Worm (Caenorhabditis elegans) whole organism, mixed stage, embryonic: Measurements from ENCODE around the gene F47G3.1.

Source experiments
- bed-3 ChIP-seq: fragments of 200-800 bp; sonication (Bioruptor generic); optimal IDR thresholded peaks from 3 replicates; lab custom pipeline; 2018; ENCODE audit warnings: mild to moderate bottlenecking, missing genetic modification characterization, moderate library complexity, missing compliant biosample characterization
- blmp-1 ChIP-seq: fragments of 150-350 bp; optimal IDR thresholded peaks from 2 replicates; lab custom pipeline; 2014; ENCODE audit warnings: missing biosample characterization, missing genetic modification characterization
- ceh-39 ChIP-seq: fragments of 150-350 bp; optimal IDR thresholded peaks from 2 replicates; lab custom pipeline; 2014; ENCODE audit warnings: missing biosample characterization, missing genetic modification characterization
- ceh-43 ChIP-seq: fragments of 200-800 bp; sonication (Bioruptor generic); optimal IDR thresholded peaks from 2 replicates; lab custom pipeline; 2018; ENCODE audit warnings: mild to moderate bottlenecking, missing genetic modification characterization, moderate library complexity, missing compliant biosample characterization
- ceh-83 ChIP-seq: fragments of 200-800 bp; sonication (Bioruptor generic); optimal IDR thresholded peaks from 2 replicates; lab custom pipeline; 2018; ENCODE audit warnings: mild to moderate bottlenecking, missing genetic modification characterization, missing compliant biosample characterization
- ces-1 ChIP-seq: fragments of 150-350 bp; optimal IDR thresholded peaks from 2 replicates; lab custom pipeline; 2014; ENCODE audit warnings: missing biosample characterization, missing genetic modification reagents, missing genetic modification characterization
- cnd-1 ChIP-seq: fragments of 200-800 bp; sonication (Bioruptor generic); optimal IDR thresholded peaks from 2 replicates; lab custom pipeline; 2018; ENCODE audit warnings: mild to moderate bottlenecking, missing genetic modification characterization, missing compliant biosample characterization
- drap-1 ChIP-seq: fragments of 200-800 bp; sonication (Bioruptor generic); optimal IDR thresholded peaks from 3 replicates; lab custom pipeline; 2018; ENCODE audit warnings: mild to moderate bottlenecking, missing genetic modification characterization, missing compliant biosample characterization
- elt-1 ChIP-seq: sonication (generic microtip); optimal IDR thresholded peaks from 2 replicates; lab custom pipeline; 2017; ENCODE audit warnings: missing genetic modification characterization, mild to moderate bottlenecking, missing compliant biosample characterization, antibody characterized with exemption, moderate library complexity, borderline replicate concordance; ENCODE audit not compliant: insufficient read depth
- elt-3 ChIP-seq: fragments of 150-350 bp; optimal IDR thresholded peaks from 2 replicates; lab custom pipeline; 2014; ENCODE audit warnings: missing biosample characterization, missing genetic modification characterization
- flh-1 ChIP-seq: fragments of 200-800 bp; sonication (Bioruptor generic); optimal IDR thresholded peaks from 2 replicates; lab custom pipeline; 2018; ENCODE audit warnings: mild to moderate bottlenecking, missing genetic modification characterization, moderate library complexity, missing compliant biosample characterization
- ham-2 ChIP-seq: fragments of 200-800 bp; sonication (Bioruptor generic); optimal IDR thresholded peaks from 2 replicates; lab custom pipeline; 2018; ENCODE audit warnings: mild to moderate bottlenecking, missing genetic modification characterization, missing compliant biosample characterization
- hlh-1 ChIP-seq: fragments of 150-350 bp; optimal IDR thresholded peaks from 2 replicates; lab custom pipeline; 2014; ENCODE audit warnings: missing biosample characterization, missing genetic modification reagents, missing genetic modification characterization
- lin-13 ChIP-seq: fragments of 150-350 bp; optimal IDR thresholded peaks from 2 replicates; lab custom pipeline; 2014; ENCODE audit warnings: missing biosample characterization, missing genetic modification characterization
- lin-32 ChIP-seq: fragments of 200-800 bp; sonication (Bioruptor generic); optimal IDR thresholded peaks from 2 replicates; lab custom pipeline; 2018; ENCODE audit warnings: mild to moderate bottlenecking, missing genetic modification characterization, missing compliant biosample characterization
- lsy-2 ChIP-seq: fragments of 150-350 bp; optimal IDR thresholded peaks from 2 replicates; lab custom pipeline; 2014; ENCODE audit warnings: missing biosample characterization, missing genetic modification characterization
- mep-1 ChIP-seq: fragments of 150-350 bp; optimal IDR thresholded peaks from 2 replicates; lab custom pipeline; 2017; ENCODE audit warnings: missing biosample characterization, missing genetic modification reagents, missing genetic modification characterization, inconsistent platforms
- nhr-12 ChIP-seq: fragments of 150-350 bp; optimal IDR thresholded peaks from 2 replicates; lab custom pipeline; 2014; ENCODE audit warnings: missing biosample characterization, missing genetic modification characterization
- nhr-2 ChIP-seq: fragments of 150-350 bp; optimal IDR thresholded peaks from 2 replicates; lab custom pipeline; 2014; ENCODE audit warnings: missing biosample characterization, missing genetic modification characterization
- nhr-237 ChIP-seq: fragments of 150-350 bp; optimal IDR thresholded peaks from 2 replicates; lab custom pipeline; 2014; ENCODE audit warnings: missing biosample characterization, missing genetic modification characterization
- nhr-28 ChIP-seq: fragments of 150-350 bp; optimal IDR thresholded peaks from 2 replicates; lab custom pipeline; 2014; ENCODE audit warnings: missing biosample characterization, missing genetic modification characterization
- nhr-76 ChIP-seq: sonication (generic microtip); optimal IDR thresholded peaks from 2 replicates; lab custom pipeline; 2017; ENCODE audit warnings: missing biosample characterization, missing genetic modification characterization
- pha-4 ChIP-seq: fragments of 150-350 bp; optimal IDR thresholded peaks from 2 replicates; lab custom pipeline; 2018; ENCODE audit warnings: missing biosample characterization, missing genetic modification reagents, missing genetic modification characterization
- sem-2 ChIP-seq: fragments of 200-800 bp; sonication (Bioruptor generic); optimal IDR thresholded peaks from 2 replicates; lab custom pipeline; 2018; ENCODE audit warnings: mild to moderate bottlenecking, missing genetic modification characterization, missing compliant biosample characterization
- snpc-4 ChIP-seq: fragments of 150-350 bp; optimal IDR thresholded peaks from 2 replicates; lab custom pipeline; 2014; ENCODE audit warnings: missing biosample characterization, missing genetic modification characterization
- sptf-1 ChIP-seq: sonication (generic microtip); optimal IDR thresholded peaks from 2 replicates; lab custom pipeline; 2017; ENCODE audit warnings: mild to moderate bottlenecking, missing genetic modification characterization, moderate library complexity, missing compliant biosample characterization
- tbx-8 ChIP-seq: fragments of 200-800 bp; sonication (Bioruptor generic); optimal IDR thresholded peaks from 2 replicates; lab custom pipeline; 2018; ENCODE audit warnings: mild to moderate bottlenecking, missing genetic modification characterization, moderate library complexity, missing compliant biosample characterization
- unc-120 ChIP-seq: sonication (generic microtip); optimal IDR thresholded peaks from 2 replicates; lab custom pipeline; 2017; ENCODE audit warnings: missing genetic modification characterization, missing compliant biosample characterization; ENCODE audit not compliant: poor library complexity, severe bottlenecking
- unc-39 ChIP-seq: fragments of 150-350 bp; optimal IDR thresholded peaks from 2 replicates; lab custom pipeline; 2014; ENCODE audit warnings: missing biosample characterization, missing genetic modification characterization
- unc-62 ChIP-seq: fragments of 150-350 bp; optimal IDR thresholded peaks from 2 replicates; lab custom pipeline; 2014; ENCODE audit warnings: missing biosample characterization, missing genetic modification reagents, missing genetic modification characterization
- zip-8 ChIP-seq: fragments of 150-350 bp; optimal IDR thresholded peaks from 2 replicates; lab custom pipeline; 2014; ENCODE audit warnings: missing biosample characterization, missing genetic modification characterization
- ztf-11 ChIP-seq: fragments of 150-350 bp; optimal IDR thresholded peaks from 2 replicates; lab custom pipeline; 2014; ENCODE audit warnings: missing biosample characterization, missing genetic modification characterization

F47G3.1 gene

DNA sequence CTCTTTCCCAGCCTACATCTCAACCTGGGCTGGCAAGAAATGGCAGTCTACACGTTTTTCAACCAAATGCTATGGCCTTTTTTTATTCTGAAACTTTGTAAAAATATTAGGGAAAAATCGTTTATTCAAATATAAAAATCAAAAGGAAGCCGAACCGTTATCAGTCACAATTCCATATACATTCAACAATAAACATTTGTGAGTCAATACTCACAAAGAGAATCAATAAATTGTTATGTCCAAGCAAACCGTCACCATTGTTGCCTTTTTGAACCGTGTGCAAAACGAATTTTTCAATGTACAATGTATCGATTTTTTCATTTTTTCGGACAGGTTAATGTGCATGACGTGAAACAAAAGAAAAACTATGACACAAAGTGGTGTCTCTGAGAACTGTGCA lies 16.5 kb upstream of the F47G3.1 start:
- TF ChIP-seq mep-1 (no peak), drap-1 (GFP tag; lab: Kevin White, UChicago) (no peak), ztf-11 (no peak), cnd-1 (tag; lab: Kevin White, UChicago) (no peak), nhr-237 (tag; lab: Kevin White, UChicago) (no peak), unc-39 (tag; lab: Kevin White, UChicago) (no peak), lin-32 (GFP tag; lab: Kevin White, UChicago) (no peak), elt-1 (tag; lab: Kevin White, UChicago) (no peak), hlh-1 (tag; lab: Kevin White, UChicago) (no peak), elt-3 (tag; lab: Kevin White, UChicago) (no peak), nhr-76 (tag; lab: Kevin White, UChicago) (no peak), pha-4 (tag; lab: Kevin White, UChicago) (no peak)
- TF ChIP-seq, all 35 proteins: peak for 0

ce11 chrX:2370655-2371054 lies 14.9 kb upstream of the F47G3.1 start:
- TF ChIP-seq ceh-83 (GFP tag; lab: Kevin White, UChicago) (no peak), ham-2 (GFP tag; lab: Kevin White, UChicago) (no peak), nhr-12 (no peak), ces-1 (GFP tag; lab: Kevin White, UChicago) (no peak), snpc-4 (tag; lab: Kevin White, UChicago) (no peak), lin-13 (tag; lab: Kevin White, UChicago) (no peak), nhr-76 (tag; lab: Kevin White, UChicago) (no peak), zip-8 (no peak), ztf-11 (no peak), unc-39 (tag; lab: Kevin White, UChicago) (no peak), drap-1 (GFP tag; lab: Kevin White, UChicago) (no peak), sptf-1 (tag; lab: Kevin White, UChicago) (no peak), sem-2 (no peak), ceh-43 (GFP tag; lab: Kevin White, UChicago) (no peak), tbx-8 (no peak)
- TF ChIP-seq, all 35 proteins: peak for 0

DNA sequence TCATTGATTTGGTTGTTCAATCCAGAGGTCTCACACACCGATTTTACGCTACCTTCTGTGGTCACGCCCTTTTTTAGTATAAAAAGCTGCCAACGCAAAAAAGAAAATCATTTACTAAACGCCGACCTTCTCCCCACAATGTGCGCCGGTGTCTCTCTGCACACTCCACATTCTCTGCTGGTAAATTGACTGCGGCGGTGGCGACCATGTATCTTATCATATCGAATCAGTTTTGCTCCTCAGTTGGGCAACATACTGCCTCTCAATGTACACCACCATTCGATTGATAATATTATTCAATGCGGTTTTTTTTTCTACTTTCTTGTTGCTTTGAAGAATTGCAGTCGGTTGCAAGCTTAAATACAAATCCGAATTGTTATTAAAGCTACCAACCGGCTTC lies 13.4 kb upstream of the F47G3.1 start:
- TF ChIP-seq flh-1: no peak
- TF ChIP-seq lin-13 (tag; lab: Kevin White, UChicago): no peak
- no peak for TF ChIP-seq elt-3 (tag; lab: Kevin White, UChicago)
- no peak for TF ChIP-seq ces-1 (GFP tag; lab: Kevin White, UChicago)
- no peak for TF ChIP-seq ztf-11
- TF ChIP-seq ceh-39: no peak
- no peak for TF ChIP-seq ceh-83 (GFP tag; lab: Kevin White, UChicago)
- no peak for TF ChIP-seq nhr-76 (tag; lab: Kevin White, UChicago)
- TF ChIP-seq nhr-2 (tag; lab: Kevin White, UChicago): no peak
- no peak for TF ChIP-seq tbx-8
- no peak for TF ChIP-seq lsy-2 (tag; lab: Kevin White, UChicago)
- no peak for TF ChIP-seq blmp-1 (tag; lab: Kevin White, UChicago)

DNA sequence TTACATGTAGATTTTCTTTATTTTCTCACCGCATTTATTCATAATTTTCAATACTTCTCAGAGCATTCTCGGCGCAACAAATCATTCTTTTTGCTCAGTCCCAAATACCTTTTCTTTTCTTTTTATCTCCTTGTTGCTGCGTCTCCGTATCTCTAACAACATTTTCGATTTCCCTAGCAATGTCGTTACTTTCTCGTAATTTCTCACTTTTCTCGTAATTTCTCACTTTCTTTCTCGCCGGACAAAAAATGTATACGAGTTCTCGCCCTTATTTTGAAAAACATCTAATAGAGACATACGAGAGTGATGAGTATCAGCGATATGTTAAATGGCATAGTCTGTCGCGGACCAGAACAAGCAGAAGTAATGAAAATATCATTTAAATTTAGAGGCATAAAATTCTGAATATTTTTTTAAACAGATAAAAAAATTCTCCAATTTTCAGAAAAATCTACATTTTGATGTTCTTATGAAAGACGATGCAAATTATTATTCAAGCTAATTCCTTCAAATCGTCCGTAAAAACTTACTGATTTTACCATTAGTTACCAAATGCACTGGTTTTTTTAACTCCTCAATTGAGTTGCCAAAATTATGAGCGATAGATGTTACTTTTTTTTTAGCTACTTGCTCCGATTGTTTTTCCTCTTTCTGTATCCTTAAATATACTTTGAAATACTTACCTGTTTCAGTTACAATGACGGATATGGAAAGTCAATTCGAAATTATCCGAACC lies 10.1 kb upstream of the F47G3.1 start, which contains the start of gene F47G3.3:
Gene F47G3.3, plus strand, starts transcription at position 686 of the 736 bp plus-strand sequence.
- TF ChIP-seq nhr-28 (tag; lab: Kevin White, UChicago): no peak
- TF ChIP-seq unc-39 (tag; lab: Kevin White, UChicago): no peak
- no peak for TF ChIP-seq lsy-2 (tag; lab: Kevin White, UChicago)
- no peak for TF ChIP-seq bed-3
- TF ChIP-seq pha-4 (tag; lab: Kevin White, UChicago): no peak
- no peak for TF ChIP-seq flh-1
- TF ChIP-seq hlh-1 (tag; lab: Kevin White, UChicago): no peak
- no peak for TF ChIP-seq tbx-8
- TF ChIP-seq ham-2 (GFP tag; lab: Kevin White, UChicago): no peak

DNA sequence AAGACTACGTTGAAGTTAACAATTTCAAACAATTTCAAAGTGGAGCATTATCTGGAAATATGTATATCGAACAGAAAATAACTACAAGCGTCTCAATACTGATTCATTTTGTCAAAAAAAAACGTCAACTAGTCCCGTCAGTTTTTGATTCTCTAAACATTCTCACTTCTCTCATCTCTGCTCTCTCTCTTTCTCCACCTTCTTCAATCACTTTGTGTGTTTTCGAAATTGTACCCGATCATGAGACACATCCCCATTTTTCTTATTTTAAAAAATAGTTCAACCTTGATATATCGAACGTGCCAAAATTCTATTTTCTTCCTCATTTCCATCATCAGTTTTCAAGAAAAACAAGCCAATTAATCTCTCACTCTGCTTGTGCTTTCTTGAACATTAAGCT lies 4.7 kb upstream of the F47G3.1 start:
- no peak for TF ChIP-seq hlh-1 (tag; lab: Kevin White, UChicago)
- TF ChIP-seq unc-62: no peak
- TF ChIP-seq cnd-1 (tag; lab: Kevin White, UChicago): no peak
- TF ChIP-seq snpc-4 (tag; lab: Kevin White, UChicago): no peak
- no peak for TF ChIP-seq unc-120 (tag; lab: Kevin White, UChicago)
